Worm (Caenorhabditis elegans) whole organism, young adult: ENCODE data around the gene npr-24.

Experiments used
- B0019.2 ChIP-seq: fragments of 200-800 bp; sonication (Bioruptor generic); conservative IDR thresholded peaks from 2 replicates; pipeline ENCODE4 v1.3.6; 2022; ENCODE audit warnings: missing genetic modification reagents, missing genetic modification characterization, missing compliant biosample characterization
- C17E4.6 ChIP-seq: fragments of 200-800 bp; sonication (Bioruptor generic); IDR thresholded peaks from 2 replicates; pipeline ENCODE4 v1.3.6; 2022; ENCODE audit warnings: missing genetic modification reagents, missing genetic modification characterization, missing compliant biosample characterization
- F37B4.10 ChIP-seq: fragments of 200-800 bp; sonication (Bioruptor generic); IDR thresholded peaks from 2 replicates; pipeline ENCODE4 v1.3.6; 2022; ENCODE audit warnings: missing genetic modification characterization, missing compliant biosample characterization
- K11D2.4 ChIP-seq: fragments of 200-800 bp; sonication (Bioruptor generic); IDR thresholded peaks from 2 replicates; pipeline ENCODE4 v1.3.6; 2022; ENCODE audit warnings: missing genetic modification reagents, missing genetic modification characterization, missing compliant biosample characterization
- K12H6.12 ChIP-seq: fragments of 200-800 bp; sonication (Bioruptor generic); optimal IDR thresholded peaks from 2 replicates; lab custom pipeline; 2018; ENCODE audit warnings: mild to moderate bottlenecking, missing genetic modification characterization, missing compliant biosample characterization
- T26A5.8 ChIP-seq: sonication (generic microtip); optimal IDR thresholded peaks from 2 replicates; lab custom pipeline; 2016; ENCODE audit warnings: missing genetic modification characterization, missing compliant biosample characterization
- Y95B8A.8 ChIP-seq: fragments of 200-800 bp; sonication (Bioruptor generic); IDR thresholded peaks from 2 replicates; pipeline ENCODE4 v1.3.6; 2022; ENCODE audit warnings: missing genetic modification reagents, missing genetic modification characterization, missing compliant biosample characterization
- aptf-3 ChIP-seq: fragments of 200-800 bp; sonication (Bioruptor generic); IDR thresholded peaks from 2 replicates; pipeline ENCODE4 v1.3.6; 2022; ENCODE audit warnings: missing genetic modification characterization, missing compliant biosample characterization
- athp-1 ChIP-seq: sonication (generic microtip); optimal IDR thresholded peaks from 2 replicates; lab custom pipeline; 2017; ENCODE audit warnings: mild to moderate bottlenecking, missing genetic modification characterization, missing compliant biosample characterization
- attf-3 ChIP-seq: fragments of 200-800 bp; sonication (Bioruptor generic); conservative IDR thresholded peaks from 2 replicates; pipeline ENCODE4 v1.3.6; 2022; ENCODE audit warnings: missing genetic modification reagents, missing genetic modification characterization, missing compliant biosample characterization
- cebp-1 ChIP-seq, 2 experiments: fragments of 200-800 bp in 1 of 2; sonication (Bioruptor generic) in 1 of 2; sonication (generic microtip) in 1 of 2; IDR thresholded peaks in 1 of 2; optimal IDR thresholded peaks in 1 of 2; 2 replicates each; pipeline versions ENCODE4 v1.3.6 to Lab custom; 2017 to 2022; ENCODE audit warnings: missing compliant biosample characterization in 2 of 2, missing genetic modification characterization in 2 of 2, mild to moderate bottlenecking in 1 of 2, missing genetic modification reagents in 1 of 2, moderate library complexity in 1 of 2
- ceh-100 ChIP-seq: fragments of 200-800 bp; sonication (Bioruptor generic); IDR thresholded peaks from 2 replicates; pipeline ENCODE4 v1.3.6; 2022; ENCODE audit warnings: missing genetic modification reagents, missing genetic modification characterization, missing compliant biosample characterization
- chd-7 ChIP-seq: sonication (generic microtip); optimal IDR thresholded peaks from 2 replicates; lab custom pipeline; 2016; ENCODE audit warnings: mild to moderate bottlenecking, missing genetic modification characterization, moderate library complexity, missing compliant biosample characterization
- dox-1 ChIP-seq: fragments of 200-800 bp; sonication (Bioruptor generic); IDR thresholded peaks from 2 replicates; pipeline ENCODE4 v1.3.6; 2022; ENCODE audit warnings: missing genetic modification reagents, missing genetic modification characterization, missing compliant biosample characterization
- ekl-4 ChIP-seq: fragments of 200-800 bp; sonication (Bioruptor generic); IDR thresholded peaks from 2 replicates; pipeline ENCODE4 v1.3.6; 2022; ENCODE audit warnings: missing genetic modification reagents, missing genetic modification characterization, missing compliant biosample characterization
- hrde-1 ChIP-seq: sonication (generic microtip); optimal IDR thresholded peaks from 2 replicates; lab custom pipeline; 2016; ENCODE audit warnings: missing genetic modification characterization, mild to moderate bottlenecking, missing compliant biosample characterization, moderate library complexity, missing genotype, missing genetic modification reagents, borderline replicate concordance
- lin-35 ChIP-seq, 3 experiments: fragments of 150-350 bp in 2 of 3; sonication (generic microtip) in 1 of 3; optimal IDR thresholded peaks; 2 replicates each; lab custom pipeline; 2014 to 2018; ENCODE audit warnings: missing biosample characterization in 3 of 3, missing genetic modification characterization in 3 of 3, missing genetic modification reagents in 3 of 3
- lin-40 ChIP-seq: sonication (generic microtip); optimal IDR thresholded peaks from 2 replicates; lab custom pipeline; 2016; ENCODE audit warnings: missing genetic modification characterization, mild to moderate bottlenecking, missing compliant biosample characterization, missing genotype, missing genetic modification reagents
- lsy-27 ChIP-seq: sonication (generic microtip); optimal IDR thresholded peaks from 2 replicates; lab custom pipeline; 2017; ENCODE audit warnings: missing genetic modification characterization, mild to moderate bottlenecking, missing compliant biosample characterization, antibody characterized with exemption, missing genotype, borderline replicate concordance; ENCODE audit not compliant: insufficient read depth
- madf-10 ChIP-seq: sonication (generic microtip); optimal IDR thresholded peaks from 2 replicates; lab custom pipeline; 2016; ENCODE audit warnings: mild to moderate bottlenecking, missing genetic modification characterization, missing compliant biosample characterization
- madf-8 ChIP-seq: fragments of 200-800 bp; sonication (Bioruptor generic); conservative IDR thresholded peaks from 2 replicates; pipeline ENCODE4 v1.3.6; 2022; ENCODE audit warnings: missing genetic modification reagents, missing genetic modification characterization, missing compliant biosample characterization
- nhr-27 ChIP-seq: fragments of 200-800 bp; sonication (Bioruptor generic); optimal IDR thresholded peaks from 2 replicates; lab custom pipeline; 2018; ENCODE audit warnings: mild to moderate bottlenecking, missing genetic modification characterization, moderate library complexity, missing compliant biosample characterization
- nhr-80 ChIP-seq: sonication (generic microtip); optimal IDR thresholded peaks from 2 replicates; lab custom pipeline; 2016; ENCODE audit warnings: missing genetic modification characterization, missing compliant biosample characterization
- nhr-90 ChIP-seq: sonication (generic microtip); optimal IDR thresholded peaks from 2 replicates; lab custom pipeline; 2016; ENCODE audit warnings: missing genotype, mild to moderate bottlenecking, missing genetic modification characterization, missing compliant biosample characterization
- pbrm-1 ChIP-seq: fragments of 200-800 bp; sonication (Bioruptor generic); IDR thresholded peaks from 2 replicates; pipeline ENCODE4 v1.3.6; 2022; ENCODE audit warnings: missing genetic modification reagents, missing genetic modification characterization, missing compliant biosample characterization
- rec-8 ChIP-seq, 2 experiments: sonication (generic microtip); optimal IDR thresholded peaks; 2 replicates each; lab custom pipeline; 2016; ENCODE audit warnings: mild to moderate bottlenecking in 2 of 2, missing genetic modification characterization in 2 of 2, missing genetic modification reagents in 2 of 2, missing genotype in 2 of 2, missing biosample characterization in 1 of 2, missing compliant biosample characterization in 1 of 2, moderate library complexity in 1 of 2
- sea-2 ChIP-seq: fragments of 200-800 bp; sonication (Bioruptor generic); IDR thresholded peaks from 2 replicates; pipeline ENCODE4 v1.3.6; 2022; ENCODE audit warnings: missing genetic modification characterization, missing compliant biosample characterization
- sptf-2 ChIP-seq: fragments of 200-800 bp; sonication (Bioruptor generic); optimal IDR thresholded peaks from 2 replicates; lab custom pipeline; 2018; ENCODE audit warnings: mild to moderate bottlenecking, missing genetic modification characterization, missing compliant biosample characterization
- tbp1 ChIP-seq: fragments of 200-800 bp; sonication (Bioruptor generic); optimal IDR thresholded peaks from 2 replicates; lab custom pipeline; 2018; ENCODE audit warnings: mild to moderate bottlenecking, missing genetic modification characterization, missing compliant biosample characterization
- tbx-9 ChIP-seq: sonication (generic microtip); optimal IDR thresholded peaks from 2 replicates; lab custom pipeline; 2016; ENCODE audit warnings: borderline replicate concordance, missing genetic modification characterization, inconsistent platforms, missing compliant biosample characterization
- unc-62 ChIP-seq: fragments of 150-350 bp; optimal IDR thresholded peaks from 2 replicates; lab custom pipeline; 2014; ENCODE audit warnings: missing biosample characterization, missing genetic modification reagents, missing genetic modification characterization
- ztf-18 ChIP-seq: sonication (generic microtip); optimal IDR thresholded peaks from 2 replicates; lab custom pipeline; 2016; ENCODE audit warnings: missing genotype, mild to moderate bottlenecking, missing genetic modification characterization, missing compliant biosample characterization

The npr-24 gene

DNA sequence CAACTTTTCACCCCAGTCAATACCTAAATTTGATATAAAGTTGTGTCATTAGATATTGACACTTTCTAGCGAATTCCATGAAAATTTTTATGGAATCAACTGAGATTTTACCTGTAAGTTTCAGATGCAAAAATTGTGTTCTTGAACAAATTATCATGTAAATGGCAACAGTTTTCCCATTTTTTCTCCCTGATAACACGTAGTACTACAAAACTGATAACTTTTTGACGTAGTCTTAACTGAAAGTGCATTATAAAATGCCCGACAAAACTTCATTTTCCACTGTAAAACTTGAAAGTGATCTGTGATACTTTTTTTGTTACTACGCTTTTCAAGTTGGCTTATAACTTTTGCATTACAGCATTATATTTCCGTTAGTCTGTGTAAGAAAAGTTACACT, 8.0 kb downstream of the npr-24 start:
- TF ChIP-seq nhr-90 (tag; lab: Kevin White, UChicago) (no peak), athp-1 (tag; lab: Kevin White, UChicago) (no peak), F37B4.10 (no peak), tbx-9 (no peak), aptf-3 (no peak)

DNA sequence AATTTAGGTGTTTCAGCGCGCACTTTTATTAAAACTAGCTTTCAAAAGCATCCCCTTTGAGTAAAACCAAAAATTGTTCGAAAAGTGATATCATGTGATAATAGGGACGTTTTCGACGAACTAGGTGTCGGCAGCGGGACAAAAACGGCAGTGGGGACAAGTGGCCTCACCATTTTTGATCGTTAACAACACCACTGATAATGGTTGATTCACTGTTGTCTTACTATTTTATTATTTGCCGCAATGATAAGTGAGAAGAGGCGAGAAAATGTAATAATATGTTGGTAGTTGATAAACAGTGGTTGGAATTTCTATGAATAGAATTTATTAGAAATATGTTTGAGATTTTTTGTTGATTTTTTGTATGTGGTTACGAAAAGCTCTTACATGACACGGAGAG, 10.7 kb downstream of the npr-24 start:
- TF ChIP-seq nhr-80 (tag; lab: Kevin White, UChicago) = peak; percentile 60
- TF ChIP-seq athp-1 (tag; lab: Kevin White, UChicago) = no peak
- TF ChIP-seq ztf-18 (tag; lab: Kevin White, UChicago) = no peak
- TF ChIP-seq hrde-1 (tag; lab: Kevin White, UChicago) = no peak
- TF ChIP-seq ceh-100 (GFP tag; lab: Robert Waterston, UW) = no peak
- TF ChIP-seq, all 124 proteins: peak for 1

DNA sequence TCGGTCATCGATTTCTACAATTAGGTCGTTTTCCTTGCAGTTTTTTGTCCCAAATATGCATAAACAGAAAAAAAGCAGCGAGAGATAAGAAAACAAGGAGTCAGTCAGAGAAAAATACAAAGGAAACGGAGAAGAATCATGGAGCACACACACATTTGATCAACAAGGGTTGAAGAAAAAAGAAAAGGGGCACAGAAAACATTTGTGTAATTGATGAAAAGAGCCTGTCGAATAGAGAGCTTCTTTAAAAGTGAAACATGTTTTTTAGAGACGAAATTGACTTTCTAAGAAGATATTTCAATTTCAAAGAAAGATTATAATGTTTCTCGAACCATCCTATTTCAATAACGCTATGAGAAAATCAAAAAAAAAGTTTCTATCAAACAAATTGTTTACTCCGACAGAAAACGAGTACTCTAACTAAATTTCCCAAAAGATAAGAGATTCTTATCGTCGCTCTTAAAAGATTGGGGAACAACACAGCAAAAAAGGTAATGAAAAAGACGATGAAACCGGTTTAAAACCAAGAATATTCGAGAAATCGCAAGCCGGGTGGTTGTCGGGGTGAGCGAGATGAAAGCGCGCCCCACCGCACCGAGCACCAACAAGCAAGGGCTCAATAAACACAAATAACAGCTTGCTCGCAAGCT, 12.0 kb downstream of the npr-24 start, which contains the start of gene tps-1:
Gene tps-1, minus strand, starts transcription at position 14 of the 650 bp plus-strand sequence.
- TF ChIP-seq lin-40 (tag; lab: Kevin White, UChicago) = peak; percentile 20
- TF ChIP-seq rec-8 (tag; optimal IDR thresholded peaks at IDR 0.05; lab: Kevin White, UChicago) = no peak
- TF ChIP-seq K12H6.12 (tag; lab: Kevin White, UChicago) = peak; percentile 6
- TF ChIP-seq, all 124 proteins: peak for 2

DNA sequence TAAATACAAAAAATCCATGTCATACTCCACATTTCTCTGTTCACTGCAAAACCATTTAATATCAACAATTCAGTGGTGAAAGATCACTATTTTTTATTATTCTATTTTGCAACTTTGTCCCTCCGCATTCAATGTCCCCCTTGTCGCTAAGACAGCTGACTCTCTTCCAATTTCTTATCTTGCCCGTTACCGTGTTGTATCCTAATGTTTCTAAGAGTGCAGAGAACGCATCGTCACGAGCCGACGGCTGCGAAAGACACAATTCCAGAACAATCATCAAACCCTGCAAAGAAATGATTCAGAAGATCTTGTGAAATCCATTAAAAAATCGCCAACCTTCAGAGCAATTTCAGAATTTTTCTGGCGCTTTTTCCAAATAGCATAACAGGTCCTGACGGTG, 13.7 kb downstream of the npr-24 start:
- TF ChIP-seq sptf-2 (GFP tag; lab: Kevin White, UChicago) = no peak
- TF ChIP-seq dox-1 (GFP tag; lab: Robert Waterston, UW) = peak; percentile 45; the same call in 1 of the 2 replicates
- TF ChIP-seq cebp-1 (GFP tag; IDR thresholded peaks at IDR 0.05; lab: Robert Waterston, UW) = no peak; the same call in 1 of the 2 replicates
- TF ChIP-seq cebp-1 (tag; optimal IDR thresholded peaks at IDR 0.05; lab: Kevin White, UChicago) = peak; percentile 65
- TF ChIP-seq lsy-27 (tag; lab: Kevin White, UChicago) = no peak
- TF ChIP-seq T26A5.8 (tag; lab: Kevin White, UChicago) = no peak
- TF ChIP-seq tbp1 (GFP tag; lab: Kevin White, UChicago) = peak; percentile 6
- TF ChIP-seq madf-10 (tag; lab: Kevin White, UChicago) = no peak
- no peak for TF ChIP-seq K11D2.4 (GFP tag; lab: Robert Waterston, UW)
- no peak for TF ChIP-seq attf-3
- no peak for TF ChIP-seq madf-8 (GFP tag; lab: Robert Waterston, UW)
- peak; percentile 38 for TF ChIP-seq nhr-80 (tag; lab: Kevin White, UChicago)
- no peak for TF ChIP-seq pbrm-1 (GFP tag; lab: Robert Waterston, UW)

DNA sequence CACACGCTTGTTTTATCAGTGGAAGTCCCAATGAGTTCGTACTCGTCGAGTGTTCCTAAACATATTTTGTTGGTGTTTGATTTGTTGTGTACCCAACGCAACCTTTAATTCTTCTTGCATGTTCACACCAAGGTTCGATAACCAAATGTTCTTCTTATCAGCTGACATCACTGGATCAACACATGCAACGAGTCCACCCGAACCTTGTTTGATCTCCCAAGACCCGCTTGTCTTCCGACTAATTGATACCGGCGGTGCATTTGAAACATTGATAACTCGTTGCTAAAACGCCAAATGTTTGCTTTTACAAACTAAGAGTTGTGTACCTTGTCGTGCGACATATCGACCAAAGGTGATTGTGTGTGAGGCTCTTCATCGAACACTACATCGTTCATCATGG, 14.9 kb downstream of the npr-24 start:
- no peak for TF ChIP-seq tbx-9
- TF ChIP-seq chd-7 (tag; lab: Kevin White, UChicago) = no peak
- TF ChIP-seq nhr-80 (tag; lab: Kevin White, UChicago) = peak; percentile 64
- TF ChIP-seq ekl-4 = 0 out of 2 replicates have a peak, but pooled peaks have one; percentile 37
- no peak for TF ChIP-seq B0019.2 (GFP tag; lab: Robert Waterston, UW)
- TF ChIP-seq dox-1 (GFP tag; lab: Robert Waterston, UW) = peak; percentile 25; the same call in 1 of the 2 replicates
- TF ChIP-seq nhr-27 (tag; lab: Kevin White, UChicago) = no peak
- no peak for TF ChIP-seq C17E4.6 (GFP tag; lab: Robert Waterston, UW)
- TF ChIP-seq sea-2 = no peak
- no peak for TF ChIP-seq cebp-1 (GFP tag; IDR thresholded peaks at IDR 0.05; lab: Robert Waterston, UW)
- peak; percentile 26 for TF ChIP-seq cebp-1 (tag; optimal IDR thresholded peaks at IDR 0.05; lab: Kevin White, UChicago)
- no peak for TF ChIP-seq unc-62 (GFP tag; lab: Kevin White, UChicago)
- no peak for TF ChIP-seq athp-1 (tag; lab: Kevin White, UChicago)
- TF ChIP-seq K12H6.12 (tag; lab: Kevin White, UChicago) = peak; percentile 6
- TF ChIP-seq Y95B8A.8 (GFP tag; lab: Robert Waterston, UW) = no peak
- no peak for TF ChIP-seq lin-35 (GFP tag; optimal IDR thresholded peaks at IDR 0.05; lab: Kevin White, UChicago)
